Worm (Caenorhabditis elegans) whole organism, late embryonic: ENCODE measurements around the gene otpl-8.

Experiments used
- C08G9.2 ChIP-seq: sonication (generic microtip); optimal IDR thresholded peaks from 2 replicates; lab custom pipeline; 2016; ENCODE audit warnings: mild to moderate bottlenecking, missing genetic modification characterization, moderate library complexity, missing compliant biosample characterization
- F13H6.1 ChIP-seq: sonication (generic microtip); optimal IDR thresholded peaks from 2 replicates; lab custom pipeline; 2016; ENCODE audit warnings: missing genetic modification characterization, missing compliant biosample characterization
- T23F11.4 ChIP-seq: fragments of 200-800 bp; sonication (Bioruptor generic); optimal IDR thresholded peaks from 2 replicates; lab custom pipeline; 2018; ENCODE audit warnings: mild to moderate bottlenecking, missing genetic modification characterization, missing compliant biosample characterization
- Y22D7AL.16 ChIP-seq: sonication (generic microtip); optimal IDR thresholded peaks from 2 replicates; lab custom pipeline; 2016; ENCODE audit warnings: missing genetic modification characterization, missing compliant biosample characterization
- ceh-14 ChIP-seq: sonication (generic microtip); optimal IDR thresholded peaks from 2 replicates; lab custom pipeline; 2016; ENCODE audit warnings: missing genotype, missing genetic modification characterization, missing compliant biosample characterization
- ceh-18 ChIP-seq: sonication (generic microtip); optimal IDR thresholded peaks from 2 replicates; lab custom pipeline; 2016; ENCODE audit warnings: missing genetic modification characterization, missing compliant biosample characterization
- ceh-19 ChIP-seq: fragments of 200-800 bp; sonication (Bioruptor generic); optimal IDR thresholded peaks from 2 replicates; lab custom pipeline; 2018; ENCODE audit warnings: mild to moderate bottlenecking, missing genetic modification characterization, missing compliant biosample characterization
- ceh-22 ChIP-seq: sonication (generic microtip); optimal IDR thresholded peaks from 2 replicates; lab custom pipeline; 2017; ENCODE audit warnings: missing biosample characterization, missing genetic modification characterization
- ceh-30 ChIP-seq: fragments of 150-350 bp; optimal IDR thresholded peaks from 2 replicates; lab custom pipeline; 2014; ENCODE audit warnings: missing biosample characterization, missing genetic modification characterization
- ceh-45 ChIP-seq: fragments of 200-800 bp; sonication (Bioruptor generic); IDR thresholded peaks from 2 replicates; pipeline ENCODE4 v1.3.6; 2022; ENCODE audit warnings: missing genetic modification reagents, missing genetic modification characterization, missing compliant biosample characterization
- ceh-6 ChIP-seq: fragments of 200-800 bp; sonication (Bioruptor generic); optimal IDR thresholded peaks from 2 replicates; lab custom pipeline; 2018; ENCODE audit warnings: mild to moderate bottlenecking, missing genetic modification characterization, missing compliant biosample characterization
- dmd-4 ChIP-seq: sonication (generic microtip); optimal IDR thresholded peaks from 2 replicates; lab custom pipeline; 2016; ENCODE audit warnings: borderline replicate concordance, missing genetic modification characterization, missing compliant biosample characterization
- elt-2 ChIP-seq: sonication (generic microtip); optimal IDR thresholded peaks from 2 replicates; lab custom pipeline; 2016; ENCODE audit warnings: missing genetic modification reagents, missing genetic modification characterization, missing compliant biosample characterization
- elt-4 ChIP-seq: sonication (generic microtip); optimal IDR thresholded peaks from 2 replicates; lab custom pipeline; 2016; ENCODE audit warnings: missing genetic modification characterization, missing compliant biosample characterization
- ets-4 ChIP-seq: sonication (generic microtip); optimal IDR thresholded peaks from 2 replicates; lab custom pipeline; 2016; ENCODE audit warnings: missing genetic modification characterization, missing compliant biosample characterization
- fax-1 ChIP-seq: sonication (generic microtip); optimal IDR thresholded peaks from 2 replicates; lab custom pipeline; 2016; ENCODE audit warnings: missing genotype, missing genetic modification characterization, missing compliant biosample characterization
- fkh-10 ChIP-seq: fragments of 150-350 bp; optimal IDR thresholded peaks from 2 replicates; lab custom pipeline; 2014; ENCODE audit warnings: missing biosample characterization, missing genetic modification reagents, missing genetic modification characterization
- fkh-6 ChIP-seq: sonication (generic microtip); optimal IDR thresholded peaks from 2 replicates; lab custom pipeline; 2016; ENCODE audit warnings: missing genetic modification characterization, missing compliant biosample characterization
- gmeb-2 ChIP-seq: sonication (generic microtip); optimal IDR thresholded peaks from 2 replicates; lab custom pipeline; 2016; ENCODE audit warnings: missing genetic modification characterization, inconsistent platforms, missing compliant biosample characterization
- hlh-13 ChIP-seq: fragments of 200-800 bp; sonication (Bioruptor generic); optimal IDR thresholded peaks from 2 replicates; lab custom pipeline; 2018; ENCODE audit warnings: mild to moderate bottlenecking, missing genetic modification characterization, missing compliant biosample characterization
- hlh-30 ChIP-seq: sonication (generic microtip); optimal IDR thresholded peaks from 2 replicates; lab custom pipeline; 2017; ENCODE audit warnings: antibody characterized with exemption, missing genetic modification characterization, missing compliant biosample characterization; ENCODE audit not compliant: insufficient read depth
- hlh-6 ChIP-seq: sonication (generic microtip); optimal IDR thresholded peaks from 2 replicates; lab custom pipeline; 2016; ENCODE audit warnings: missing genotype, missing genetic modification characterization, missing compliant biosample characterization
- lin-11 ChIP-seq: fragments of 200-800 bp; sonication (Bioruptor generic); optimal IDR thresholded peaks from 2 replicates; lab custom pipeline; 2018; ENCODE audit warnings: mild to moderate bottlenecking, missing genetic modification characterization, missing compliant biosample characterization
- madf-2 ChIP-seq: sonication (generic microtip); optimal IDR thresholded peaks from 2 replicates; lab custom pipeline; 2017; ENCODE audit warnings: missing genetic modification characterization, missing compliant biosample characterization
- mec-3 ChIP-seq: sonication (generic microtip); optimal IDR thresholded peaks from 2 replicates; lab custom pipeline; 2016; ENCODE audit warnings: borderline replicate concordance, missing genetic modification characterization, missing compliant biosample characterization
- nfya-1 ChIP-seq: sonication (generic microtip); optimal IDR thresholded peaks from 2 replicates; lab custom pipeline; 2017; ENCODE audit warnings: missing genetic modification characterization, mild to moderate bottlenecking, missing compliant biosample characterization, antibody characterized with exemption, moderate library complexity
- nhr-232 ChIP-seq: sonication (generic microtip); optimal IDR thresholded peaks from 2 replicates; lab custom pipeline; 2016; ENCODE audit warnings: missing genetic modification characterization, missing compliant biosample characterization
- pag-3 ChIP-seq: sonication (generic microtip); optimal IDR thresholded peaks from 2 replicates; lab custom pipeline; 2016; ENCODE audit warnings: missing compliant biosample characterization, missing genetic modification characterization, borderline replicate concordance
- pqm-1 ChIP-seq: sonication (generic microtip); optimal IDR thresholded peaks from 2 replicates; lab custom pipeline; 2016; ENCODE audit warnings: missing genetic modification characterization, missing compliant biosample characterization
- ref-2 ChIP-seq: sonication (generic microtip); optimal IDR thresholded peaks from 2 replicates; lab custom pipeline; 2016; ENCODE audit warnings: missing genetic modification characterization, missing compliant biosample characterization
- rnt-1 ChIP-seq: sonication (generic microtip); optimal IDR thresholded peaks from 2 replicates; lab custom pipeline; 2016; ENCODE audit warnings: missing genetic modification characterization, missing compliant biosample characterization
- sdc-2 ChIP-seq: sonication (generic microtip); optimal IDR thresholded peaks from 2 replicates; lab custom pipeline; 2016; ENCODE audit warnings: missing genotype, missing genetic modification characterization, missing compliant biosample characterization
- sox-2 ChIP-seq: fragments of 200-800 bp; sonication (Bioruptor generic); IDR thresholded peaks from 2 replicates; pipeline ENCODE4 v1.3.6; 2022; ENCODE audit warnings: missing genetic modification reagents, missing genetic modification characterization, missing compliant biosample characterization
- sox-4 ChIP-seq: sonication (generic microtip); optimal IDR thresholded peaks from 2 replicates; lab custom pipeline; 2017; ENCODE audit warnings: mild to moderate bottlenecking, missing genetic modification characterization, inconsistent platforms, missing compliant biosample characterization
- syd-9 ChIP-seq: sonication (generic microtip); optimal IDR thresholded peaks from 2 replicates; lab custom pipeline; 2016; ENCODE audit warnings: mild to moderate bottlenecking, missing genetic modification characterization, moderate library complexity, missing compliant biosample characterization
- ttx-3 ChIP-seq: sonication (generic microtip); optimal IDR thresholded peaks from 2 replicates; lab custom pipeline; 2016; ENCODE audit warnings: missing genetic modification reagents, missing genetic modification characterization, missing compliant biosample characterization
- unc-3 ChIP-seq, 2 experiments: fragments of 200-800 bp in 1 of 2; sonication (Bioruptor generic) in 1 of 2; sonication (generic microtip) in 1 of 2; conservative IDR thresholded peaks in 1 of 2; optimal IDR thresholded peaks in 1 of 2; 2 replicates each; pipeline versions ENCODE4 v1.3.6 to Lab custom; 2016 to 2022; ENCODE audit warnings: missing compliant biosample characterization in 2 of 2, missing genetic modification characterization in 2 of 2, missing genetic modification reagents in 1 of 2
- unc-42 ChIP-seq: sonication (generic microtip); optimal IDR thresholded peaks from 2 replicates; lab custom pipeline; 2016; ENCODE audit warnings: missing genotype, missing genetic modification characterization, missing compliant biosample characterization
- unc-55 ChIP-seq: sonication (generic microtip); optimal IDR thresholded peaks from 2 replicates; lab custom pipeline; 2017; ENCODE audit warnings: missing biosample characterization, missing genetic modification reagents, missing genetic modification characterization
- ztf-16 ChIP-seq: sonication (generic microtip); optimal IDR thresholded peaks from 2 replicates; lab custom pipeline; 2017; ENCODE audit warnings: missing genetic modification characterization, missing compliant biosample characterization

The otpl-8 gene

DNA sequence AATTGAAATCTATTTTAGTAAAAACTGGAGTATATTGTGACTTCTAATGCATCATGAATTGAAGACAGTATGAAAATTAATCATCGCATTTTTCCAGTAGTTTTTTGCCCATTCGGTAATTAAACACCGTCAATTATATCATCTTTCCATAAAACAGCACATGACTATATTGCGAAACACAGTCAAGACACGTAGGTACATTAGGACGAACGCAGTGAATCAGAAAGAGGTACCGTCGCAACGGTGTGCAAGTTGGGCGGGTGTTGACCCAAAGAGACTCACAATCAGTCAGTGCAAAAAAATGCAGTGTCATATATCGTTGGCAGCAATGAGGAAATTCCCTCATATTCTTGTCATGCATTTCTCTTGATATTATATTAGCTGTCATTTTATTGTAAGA, 36.3 kb downstream of the otpl-8 start:
- TF ChIP-seq ets-4 (tag; lab: Kevin White, UChicago) (no peak), hlh-13 (GFP tag; lab: Kevin White, UChicago) (no peak), nfya-1 (tag; lab: Kevin White, UChicago) (no peak), nhr-232 (tag; lab: Kevin White, UChicago) (no peak), sox-4 (tag; lab: Kevin White, UChicago) (no peak), fkh-10 (GFP tag; lab: Kevin White, UChicago) (no peak), ceh-6 (no peak), ztf-16 (tag; lab: Kevin White, UChicago) (no peak), sdc-2 (tag; lab: Kevin White, UChicago) (no peak), C08G9.2 (tag; lab: Kevin White, UChicago) (no peak), ttx-3 (tag; lab: Kevin White, UChicago) (no peak), ceh-45 (GFP tag; lab: Robert Waterston, UW) (no peak), ceh-18 (tag; lab: Kevin White, UChicago) (no peak), sox-2 (GFP tag; lab: Robert Waterston, UW) (no peak), pag-3 (no peak), gmeb-2 (tag; lab: Kevin White, UChicago) (no peak), dmd-4 (tag; lab: Kevin White, UChicago) (no peak), madf-2 (tag; lab: Kevin White, UChicago) (no peak), elt-2 (tag; lab: Kevin White, UChicago) (no peak), elt-4 (no peak)

DNA sequence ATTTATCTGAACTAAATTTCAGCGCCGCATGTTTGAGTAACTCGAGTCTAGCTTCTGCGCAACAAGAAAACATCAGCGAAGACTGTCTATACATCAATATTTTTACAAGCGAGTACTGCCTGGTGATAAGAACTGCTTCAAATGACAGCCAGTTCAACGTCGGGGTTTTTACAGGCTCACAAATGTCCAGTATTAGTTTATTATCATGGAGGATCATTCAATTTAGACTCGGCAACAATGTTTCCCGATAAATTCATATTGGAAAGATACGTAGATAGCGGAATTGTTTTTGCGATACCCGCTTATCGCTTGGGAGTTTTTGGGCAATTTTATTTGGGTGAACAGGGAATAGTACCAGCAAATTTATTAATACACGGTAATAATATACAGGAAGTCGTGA, 40.4 kb downstream of the otpl-8 start:
- TF ChIP-seq gmeb-2 (tag; lab: Kevin White, UChicago), result no peak
- TF ChIP-seq elt-2 (tag; lab: Kevin White, UChicago), result peak; percentile 75
- TF ChIP-seq sox-2 (GFP tag; lab: Robert Waterston, UW), result no peak

DNA sequence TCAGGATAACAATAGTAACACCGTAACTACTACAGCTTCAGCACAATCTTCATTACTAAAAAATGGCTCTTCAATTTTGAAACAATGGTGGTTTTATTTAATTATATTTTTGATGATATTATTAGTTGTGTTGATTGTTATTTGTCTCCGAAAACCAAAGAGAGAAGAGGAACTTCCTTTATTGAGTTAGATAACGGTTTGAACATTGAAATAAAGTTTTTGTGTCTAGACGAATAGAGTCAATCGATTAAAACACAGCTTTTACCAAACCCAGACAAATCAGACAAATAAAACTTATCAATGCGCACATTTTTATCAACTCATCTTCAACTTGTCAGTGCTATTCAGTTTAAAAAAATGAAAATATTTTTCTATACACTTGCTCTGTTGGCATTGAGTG, 41.1 kb downstream of the otpl-8 start, which contains the start of gene cest-7:
TSS of gene cest-7 (plus strand) at position 301 of the 400 bp plus-strand sequence.
- TF ChIP-seq rnt-1 (tag; lab: Kevin White, UChicago) (no peak), fkh-10 (GFP tag; lab: Kevin White, UChicago) (no peak), sox-2 (GFP tag; lab: Robert Waterston, UW) (no peak), nhr-232 (tag; lab: Kevin White, UChicago) (no peak), ztf-16 (tag; lab: Kevin White, UChicago) (no peak), T23F11.4 (no peak), lin-11 (no peak)

DNA sequence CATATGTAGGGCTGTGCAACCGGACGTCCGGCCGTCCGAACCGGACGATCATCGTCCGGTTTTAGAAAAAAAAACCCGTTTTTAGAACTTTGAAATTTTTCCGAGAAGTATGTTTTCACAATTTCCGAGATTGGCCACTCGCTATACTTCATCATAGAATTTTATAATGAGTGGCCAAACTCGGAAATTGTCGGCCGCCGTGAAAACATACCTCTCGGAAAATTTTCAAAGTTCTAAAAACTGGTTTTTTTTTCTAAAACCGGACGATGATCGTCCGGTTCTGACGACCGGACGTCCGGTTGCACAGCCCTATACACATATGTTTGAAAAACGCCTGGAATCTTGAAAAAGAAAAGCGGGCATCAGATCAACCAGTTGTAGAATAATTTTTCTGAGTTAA, 43.6 kb downstream of the otpl-8 start:
- TF ChIP-seq Y22D7AL.16 (tag; lab: Kevin White, UChicago) (no peak), fkh-6 (tag; lab: Kevin White, UChicago) (no peak), ceh-14 (tag; lab: Kevin White, UChicago) (no peak), unc-3 (GFP tag; conservative IDR thresholded peaks at IDR 0.05; lab: Robert Waterston, UW) (no peak), unc-3 (tag; optimal IDR thresholded peaks at IDR 0.05; lab: Kevin White, UChicago) (no peak), mec-3 (no peak), unc-42 (tag; lab: Kevin White, UChicago) (no peak), T23F11.4 (no peak), unc-55 (no peak), madf-2 (tag; lab: Kevin White, UChicago) (no peak), elt-4 (no peak)

DNA sequence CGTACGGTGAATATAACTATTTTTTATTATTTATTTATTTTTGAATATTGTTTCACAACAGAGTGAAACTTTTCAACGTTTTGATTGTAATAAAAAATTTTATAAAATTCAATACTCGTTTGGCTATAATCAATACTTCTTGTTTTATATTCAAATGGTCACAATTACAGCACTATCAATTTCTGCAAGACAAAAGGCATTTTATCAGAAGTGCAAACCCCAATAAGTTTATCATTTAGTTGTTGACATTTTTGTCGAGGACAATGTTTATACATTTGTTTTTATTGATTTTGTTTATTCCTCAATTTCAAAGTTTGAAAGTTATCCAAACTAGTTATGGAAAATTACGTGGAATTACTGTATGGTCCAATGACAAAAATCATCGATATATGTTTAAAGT, 44.8 kb downstream of the otpl-8 start, which contains the start of gene cest-9.1:
TSS of gene cest-9.1 (plus strand) at position 213 of the 400 bp plus-strand sequence.
- TF ChIP-seq elt-2 (tag; lab: Kevin White, UChicago) (peak; percentile 15), fax-1 (tag; lab: Kevin White, UChicago) (no peak)

DNA sequence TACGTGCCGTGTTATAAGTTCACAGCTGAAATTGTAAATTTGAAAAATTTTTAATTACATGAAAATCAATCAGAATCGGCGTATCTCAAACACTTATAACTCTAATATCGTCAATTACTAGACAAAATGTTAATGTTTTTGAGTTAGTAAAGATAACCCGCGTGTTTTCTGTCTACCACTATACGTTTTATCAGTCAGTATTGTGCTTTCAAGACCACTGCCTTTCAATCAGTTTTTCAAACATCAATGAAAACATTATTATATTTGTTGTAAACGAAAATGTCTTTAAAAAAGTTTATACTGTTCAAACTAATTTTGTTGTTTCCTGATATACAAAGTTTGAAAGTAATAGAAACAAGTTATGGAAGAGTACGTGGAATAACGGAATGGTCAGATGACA, 48.0 kb downstream of the otpl-8 start:
- no peak for TF ChIP-seq ceh-19 (GFP tag; lab: Kevin White, UChicago)
- TF ChIP-seq pqm-1, result no peak
- TF ChIP-seq ref-2 (tag; lab: Kevin White, UChicago), result no peak
- no peak for TF ChIP-seq ceh-22
- TF ChIP-seq unc-55, result no peak
- TF ChIP-seq syd-9, result no peak
- TF ChIP-seq hlh-30 (tag; lab: Kevin White, UChicago), result no peak
- no peak for TF ChIP-seq ceh-30 (tag; lab: Kevin White, UChicago)
- TF ChIP-seq sox-4 (tag; lab: Kevin White, UChicago), result no peak
- TF ChIP-seq rnt-1 (tag; lab: Kevin White, UChicago), result no peak
- TF ChIP-seq F13H6.1, result no peak
- TF ChIP-seq hlh-6 (tag; lab: Kevin White, UChicago), result no peak
